Fruit fly (Drosophila melanogaster): ENCODE data around the gene CG43149.

CG43149 gene

dm6 chr3L:54651-55050 is at the start of gene CG43149:
TSS of gene CG43149 (minus strand) at chr3L:54751.
- no peak for TF ChIP-seq ash1 (GFP tag; optimal IDR thresholded peaks at IDR 0.05)
- TF ChIP-seq Usf (GFP tag; optimal IDR thresholded peaks at IDR 0.05), result no peak
- TF ChIP-seq CG3726 (GFP tag; IDR thresholded peaks at IDR 0.05), result no peak
- TF ChIP-seq schlank (tag; optimal IDR thresholded peaks at IDR 0.05), result no peak
- no peak for TF ChIP-seq CG10654 (GFP tag; optimal IDR thresholded peaks at IDR 0.05)
- TF ChIP-seq Ada2b (GFP tag; IDR thresholded peaks at IDR 0.05), result no peak
- TF ChIP-seq fu2 (GFP tag; optimal IDR thresholded peaks at IDR 0.05), result no peak
- no peak for TF ChIP-seq ranshi (GFP tag; IDR thresholded peaks at IDR 0.05)
- no peak for TF ChIP-seq al (GFP tag; IDR thresholded peaks at IDR 0.05)
- TF ChIP-seq bsh (GFP tag; optimal IDR thresholded peaks at IDR 0.05), result no peak
- no peak for TF ChIP-seq CG12155 (GFP tag; optimal IDR thresholded peaks at IDR 0.05)
- no peak for TF ChIP-seq grau (tag; optimal IDR thresholded peaks at IDR 0.05)
- TF ChIP-seq CG1832 (GFP tag; optimal IDR thresholded peaks at IDR 0.05), result no peak

DNA sequence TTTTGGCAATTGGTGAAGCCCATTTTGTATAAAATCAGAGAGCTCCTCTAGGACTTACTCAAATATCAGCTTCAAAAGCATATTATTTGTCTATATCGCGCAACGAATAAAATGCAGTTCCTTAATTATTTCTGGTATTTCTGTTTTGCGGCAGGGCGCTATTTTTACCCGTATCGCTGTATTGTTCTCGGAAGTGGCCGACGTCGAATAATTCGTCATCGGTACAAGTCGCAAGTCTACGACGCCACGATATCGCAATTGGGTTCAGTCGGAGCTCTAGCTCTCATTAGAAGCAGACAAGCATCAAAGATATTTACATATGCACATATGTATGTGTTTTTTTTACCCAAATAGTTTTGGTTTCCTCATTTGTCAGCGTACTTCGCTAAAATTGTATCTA is 49.5 kb upstream of the CG43149 start:
- peak; percentile 80 for TF ChIP-seq CG2199 (GFP tag; IDR thresholded peaks at IDR 0.05)
- no peak for TF ChIP-seq CG2116 (GFP tag; optimal IDR thresholded peaks at IDR 0.05)
- peak; percentile 28 for TF ChIP-seq Deaf1 (tag; optimal IDR thresholded peaks at IDR 0.05)

DNA sequence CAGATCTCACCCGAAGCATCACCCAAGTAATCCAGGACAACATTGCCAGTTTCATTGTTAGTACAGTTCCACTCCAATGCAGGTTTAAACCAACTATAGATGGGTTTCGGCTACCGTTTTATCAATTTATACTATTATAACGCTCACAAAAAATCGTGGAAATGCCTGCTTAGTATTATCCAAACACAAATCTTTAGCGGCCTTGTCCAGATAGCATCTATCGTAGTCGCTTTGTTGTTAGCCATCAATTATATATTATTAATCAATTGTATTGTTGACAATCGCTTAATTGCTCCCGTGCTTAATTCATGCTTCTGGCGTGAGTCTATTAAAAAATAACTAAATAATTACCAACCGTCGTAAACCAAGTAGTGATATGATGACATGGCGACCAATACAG is 43.7 kb upstream of the CG43149 start, which contains the start of gene CG12483:
CG12483 (minus strand) TSS at position 101 of the 400 bp plus-strand sequence.
- TF ChIP-seq Med (GFP tag), result peak; percentile 7
- TF ChIP-seq Ravus (GFP tag; IDR thresholded peaks at IDR 0.05), result no peak

DNA sequence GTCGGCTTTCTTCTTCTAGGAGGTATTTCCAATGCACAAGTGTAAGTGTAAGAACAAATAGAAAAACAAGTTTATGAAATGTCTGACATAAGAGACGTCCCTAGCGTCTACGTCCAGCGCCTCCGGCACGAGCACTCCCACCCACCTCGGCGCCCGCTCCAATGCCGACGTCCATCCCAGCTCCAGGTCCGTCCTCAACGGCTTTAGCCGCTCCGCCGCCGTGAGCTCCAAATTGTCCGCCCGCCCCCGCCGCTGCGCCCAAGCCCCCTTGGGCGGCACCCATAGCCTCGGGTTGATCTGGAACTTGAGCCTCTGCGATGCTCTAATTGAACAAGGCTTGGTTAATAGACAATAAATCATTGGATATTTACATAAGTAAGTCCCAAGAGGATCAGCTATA is 43.3 kb upstream of the CG43149 start:
- no peak for TF ChIP-seq NfI (GFP tag; optimal IDR thresholded peaks at IDR 0.05)
- TF ChIP-seq gsb-n (tag; optimal IDR thresholded peaks at IDR 0.05), result no peak
- no peak for TF ChIP-seq jing (GFP tag; optimal IDR thresholded peaks at IDR 0.05)
- TF ChIP-seq CG8388 (GFP tag; optimal IDR thresholded peaks at IDR 0.05), result no peak
- no peak for TF ChIP-seq mam (GFP tag; optimal IDR thresholded peaks at IDR 0.05)
- TF ChIP-seq Med (GFP tag), result peak; percentile 38
- TF ChIP-seq CG1603 (tag; optimal IDR thresholded peaks at IDR 0.05), result no peak
- TF ChIP-seq Sox100B (GFP tag; optimal IDR thresholded peaks at IDR 0.05), result no peak
- TF ChIP-seq Lpt (GFP tag; optimal IDR thresholded peaks at IDR 0.05), result no peak
- no peak for TF ChIP-seq CG10654 (GFP tag; optimal IDR thresholded peaks at IDR 0.05)
- TF ChIP-seq bigmax (GFP tag; optimal IDR thresholded peaks at IDR 0.05), result no peak
- no peak for TF ChIP-seq CG6654 (GFP tag; optimal IDR thresholded peaks at IDR 0.05)
- peak; percentile 32 for TF ChIP-seq Hr39 (optimal IDR thresholded peaks at IDR 0.05)

DNA sequence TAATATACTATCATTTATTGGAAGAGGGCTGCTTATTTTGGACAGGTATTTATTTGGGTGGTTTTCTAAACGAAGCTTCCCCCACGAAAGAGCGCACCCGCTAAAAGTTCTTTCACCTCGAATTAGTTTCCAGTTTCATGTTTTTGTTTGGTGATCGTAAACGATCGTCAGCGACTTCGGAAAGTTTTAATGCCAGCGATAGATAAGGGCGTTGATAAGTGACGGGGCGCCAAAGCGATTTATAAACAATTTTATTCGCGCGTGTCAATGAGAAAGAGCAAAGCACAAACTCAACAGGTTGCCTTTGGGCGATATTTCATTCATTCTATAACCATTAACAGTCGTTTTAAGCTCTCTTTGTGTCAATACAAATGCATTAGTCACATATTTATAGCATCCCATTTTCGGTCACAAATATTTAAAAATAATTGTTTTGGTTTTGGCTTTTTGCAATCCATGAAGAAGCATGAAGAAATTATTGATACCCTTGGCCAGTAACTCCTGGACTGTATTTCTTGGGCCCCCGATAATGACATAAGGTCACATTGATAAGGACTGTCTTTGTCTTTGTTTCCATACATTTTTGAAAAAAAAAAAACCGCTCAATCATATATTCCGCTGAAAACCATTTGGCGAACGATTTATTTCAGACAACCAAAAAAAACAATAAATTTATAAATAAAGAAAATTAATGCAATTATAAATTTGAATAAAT is 41.0 kb upstream of the CG43149 start:
- TF ChIP-seq CG2678 (tag; optimal IDR thresholded peaks at IDR 0.05) (peak; percentile 9), dm (GFP tag; optimal IDR thresholded peaks at IDR 0.05) (no peak), Elba2 (GFP tag; optimal IDR thresholded peaks at IDR 0.05) (no peak), exex (tag; optimal IDR thresholded peaks at IDR 0.05) (peak; percentile 84), nerfin-2 (GFP tag; IDR thresholded peaks at IDR 0.05; ENCODE audit: partially characterized antibody) (no peak), Deaf1 (tag; optimal IDR thresholded peaks at IDR 0.05) (peak; percentile 88), CG8290 (GFP tag; optimal IDR thresholded peaks at IDR 0.05) (no peak), CG8290 (tag; optimal IDR thresholded peaks at IDR 0.05) (peak in 1 of 2 experiments; percentile 1), Fer1 (GFP tag; optimal IDR thresholded peaks at IDR 0.05) (no peak), CG12659 (GFP tag; optimal IDR thresholded peaks at IDR 0.05) (no peak), Med (GFP tag) (peak; percentile 73), MTF-1 (GFP tag; optimal IDR thresholded peaks at IDR 0.05; ENCODE audit: borderline replicate concordance) (no peak), CG3838 (GFP tag; optimal IDR thresholded peaks at IDR 0.05) (no peak), CG31365 (tag; optimal IDR thresholded peaks at IDR 0.05) (no peak), klu (GFP tag; IDR thresholded peaks at IDR 0.05) (no peak), ara (GFP tag; IDR thresholded peaks at IDR 0.05) (no peak), sug (tag; optimal IDR thresholded peaks at IDR 0.05) (peak; percentile 55), tll (GFP tag; optimal IDR thresholded peaks at IDR 0.05) (no peak)
